Worm (Caenorhabditis elegans) whole organism, L4 larva: ENCODE results near the gene tni-3.

Experiments
- F26F4.8 ChIP-seq: fragments of 200-800 bp; sonication (Bioruptor generic); conservative IDR thresholded peaks from 2 replicates; pipeline ENCODE4 v1.3.6; 2022; ENCODE audit warnings: missing genetic modification characterization, missing compliant biosample characterization
- F49E8.2 ChIP-seq: sonication (generic microtip); optimal IDR thresholded peaks from 2 replicates; lab custom pipeline; 2016; ENCODE audit warnings: missing compliant biosample characterization, mild to moderate bottlenecking, missing genetic modification characterization, borderline replicate concordance
- R02D3.7 ChIP-seq: fragments of 150-350 bp; sonication (generic microtip); optimal IDR thresholded peaks from 3 replicates; lab custom pipeline; 2014; ENCODE audit warnings: missing biosample characterization, missing genetic modification characterization
- T20F7.1 ChIP-seq: fragments of 200-800 bp; sonication (Bioruptor generic); optimal IDR thresholded peaks from 2 replicates; lab custom pipeline; 2018; ENCODE audit warnings: mild to moderate bottlenecking, missing genetic modification characterization, missing compliant biosample characterization
- Y48G9A.11 ChIP-seq: fragments of 200-800 bp; sonication (Bioruptor generic); IDR thresholded peaks from 2 replicates; pipeline ENCODE4 v1.3.6; 2022; ENCODE audit warnings: missing genetic modification reagents, missing genetic modification characterization, missing compliant biosample characterization
- aha-1 ChIP-seq: fragments of 150-350 bp; peaks from one replicate; lab custom pipeline; 2014; ENCODE audit warnings: missing biosample characterization, missing genetic modification characterization
- aly-2 ChIP-seq: sonication (generic microtip); optimal IDR thresholded peaks from 2 replicates; lab custom pipeline; 2018; ENCODE audit warnings: missing biosample characterization, missing genetic modification characterization
- ceh-20 ChIP-seq: fragments of 200-800 bp; sonication (Bioruptor generic); IDR thresholded peaks from 2 replicates; pipeline ENCODE4 v1.3.6; 2022; ENCODE audit warnings: missing genetic modification reagents, missing genetic modification characterization, missing compliant biosample characterization
- ceh-32 ChIP-seq: sonication (generic microtip); optimal IDR thresholded peaks from 2 replicates; lab custom pipeline; 2016; ENCODE audit warnings: mild to moderate bottlenecking, missing genetic modification characterization, missing compliant biosample characterization; ENCODE audit not compliant: poor library complexity
- ceh-44 ChIP-seq: fragments of 200-800 bp; sonication (Bioruptor generic); IDR thresholded peaks from 2 replicates; pipeline ENCODE4 v1.3.6; 2022; ENCODE audit warnings: missing genetic modification reagents, missing genetic modification characterization, missing compliant biosample characterization
- ceh-82 ChIP-seq: sonication (generic microtip); optimal IDR thresholded peaks from 2 replicates; lab custom pipeline; 2017; ENCODE audit warnings: missing biosample characterization, missing genetic modification characterization
- cey-2 ChIP-seq: sonication (generic microtip); optimal IDR thresholded peaks from 3 replicates; lab custom pipeline; 2017; ENCODE audit warnings: missing genetic modification characterization, mild to moderate bottlenecking, missing compliant biosample characterization, antibody characterized with exemption, borderline replicate concordance; ENCODE audit not compliant: insufficient read depth
- ctbp-1 ChIP-seq: fragments of 200-800 bp; sonication (Bioruptor generic); IDR thresholded peaks from 2 replicates; pipeline ENCODE4 v1.3.6; 2022; ENCODE audit warnings: missing genetic modification reagents, missing genetic modification characterization, missing compliant biosample characterization
- daf-8 ChIP-seq: fragments of 200-800 bp; sonication (Bioruptor generic); IDR thresholded peaks from 2 replicates; pipeline ENCODE4 v1.3.6; 2022; ENCODE audit warnings: missing genetic modification characterization, missing compliant biosample characterization
- dmd-8 ChIP-seq: fragments of 200-800 bp; sonication (Bioruptor generic); IDR thresholded peaks from 2 replicates; pipeline ENCODE4 v1.3.6; 2022; ENCODE audit warnings: missing genetic modification characterization, missing compliant biosample characterization
- duxl-1 ChIP-seq: sonication (generic microtip); optimal IDR thresholded peaks from 2 replicates; lab custom pipeline; 2016; ENCODE audit warnings: mild to moderate bottlenecking, missing genetic modification characterization, moderate library complexity, missing compliant biosample characterization; ENCODE audit not compliant: poor library complexity
- dve-1 ChIP-seq: sonication (generic microtip); optimal IDR thresholded peaks from 2 replicates; lab custom pipeline; 2017; ENCODE audit warnings: antibody characterized with exemption, mild to moderate bottlenecking, missing genetic modification characterization, missing compliant biosample characterization; ENCODE audit not compliant: insufficient read depth
- fkh-10 ChIP-seq: fragments of 150-350 bp; optimal IDR thresholded peaks from 2 replicates; lab custom pipeline; 2014; ENCODE audit warnings: missing biosample characterization, missing genetic modification reagents, missing genetic modification characterization
- gei-8 ChIP-seq: fragments of 200-800 bp; sonication (Bioruptor generic); optimal IDR thresholded peaks from 2 replicates; lab custom pipeline; 2018; ENCODE audit warnings: mild to moderate bottlenecking, missing genetic modification characterization, missing compliant biosample characterization
- hlh-11 ChIP-seq: fragments of 200-800 bp; sonication (Bioruptor generic); optimal IDR thresholded peaks from 2 replicates; lab custom pipeline; 2018; ENCODE audit warnings: mild to moderate bottlenecking, missing genetic modification characterization, missing compliant biosample characterization
- hmg-1.1 ChIP-seq: fragments of 200-800 bp; sonication (Bioruptor generic); IDR thresholded peaks from 2 replicates; pipeline ENCODE4 v1.3.6; 2022; ENCODE audit warnings: missing genetic modification reagents, missing genetic modification characterization, missing compliant biosample characterization
- lin-1 ChIP-seq: fragments of 200-800 bp; sonication (Bioruptor generic); IDR thresholded peaks from 2 replicates; pipeline ENCODE4 v1.3.6; 2022; ENCODE audit warnings: missing genetic modification reagents, missing genetic modification characterization, missing compliant biosample characterization
- lir-3 ChIP-seq: sonication (generic microtip); optimal IDR thresholded peaks from 2 replicates; lab custom pipeline; 2016; ENCODE audit warnings: mild to moderate bottlenecking, missing genetic modification characterization, missing compliant biosample characterization
- mdt-29 ChIP-seq: fragments of 200-800 bp; sonication (Bioruptor generic); IDR thresholded peaks from 2 replicates; pipeline ENCODE4 v1.3.6; 2022; ENCODE audit warnings: missing genetic modification reagents, missing genetic modification characterization, missing compliant biosample characterization
- mes-2 ChIP-seq: sonication (generic microtip); optimal IDR thresholded peaks from 2 replicates; lab custom pipeline; 2016; ENCODE audit warnings: missing genotype, mild to moderate bottlenecking, missing genetic modification characterization, missing compliant biosample characterization; ENCODE audit not compliant: poor library complexity, severe bottlenecking
- mxl-3 ChIP-seq: fragments of 200-800 bp; sonication (Bioruptor generic); optimal IDR thresholded peaks from 2 replicates; lab custom pipeline; 2018; ENCODE audit warnings: mild to moderate bottlenecking, missing genetic modification characterization, missing compliant biosample characterization
- nhr-111 ChIP-seq: fragments of 200-800 bp; sonication (Bioruptor generic); optimal IDR thresholded peaks from 2 replicates; lab custom pipeline; 2018; ENCODE audit warnings: mild to moderate bottlenecking, missing genetic modification characterization, missing compliant biosample characterization
- nhr-25 ChIP-seq: sonication (generic microtip); optimal IDR thresholded peaks from 2 replicates; lab custom pipeline; 2017; ENCODE audit warnings: missing genetic modification characterization, mild to moderate bottlenecking, missing compliant biosample characterization, antibody characterized with exemption, moderate library complexity, borderline replicate concordance; ENCODE audit not compliant: insufficient read depth
- nhr-28 ChIP-seq: fragments of 150-350 bp; optimal IDR thresholded peaks from 2 replicates; lab custom pipeline; 2014; ENCODE audit warnings: missing biosample characterization, missing genetic modification characterization
- rbr-2 ChIP-seq: sonication (generic microtip); optimal IDR thresholded peaks from 2 replicates; lab custom pipeline; 2016; ENCODE audit warnings: missing genotype, missing genetic modification characterization, missing compliant biosample characterization
- snpc-1.2 ChIP-seq: fragments of 200-800 bp; sonication (Bioruptor generic); IDR thresholded peaks from 2 replicates; pipeline ENCODE4 v1.3.6; 2022; ENCODE audit warnings: missing genetic modification reagents, missing genetic modification characterization, missing compliant biosample characterization
- spr-1 ChIP-seq: sonication (generic microtip); optimal IDR thresholded peaks from 2 replicates; lab custom pipeline; 2016; ENCODE audit warnings: mild to moderate bottlenecking, missing genetic modification characterization, missing compliant biosample characterization
- tag-97 ChIP-seq: fragments of 200-800 bp; sonication (Bioruptor generic); IDR thresholded peaks from 2 replicates; pipeline ENCODE4 v1.3.6; 2022; ENCODE audit warnings: missing genetic modification characterization, missing compliant biosample characterization
- unc-39 ChIP-seq: sonication (generic microtip); optimal IDR thresholded peaks from 2 replicates; lab custom pipeline; 2017; ENCODE audit warnings: missing biosample characterization, missing genetic modification characterization
- unc-62 ChIP-seq, 3 experiments: fragments of 150-350 bp in 1 of 3; sonication (generic microtip); optimal IDR thresholded peaks in 2 of 3; peaks in 1 of 3; 1 replicate in 1 of 3; 2 replicates in 2 of 3; lab custom pipeline; 2014 to 2017; ENCODE audit warnings: missing biosample characterization in 3 of 3, missing genetic modification characterization in 3 of 3, missing genetic modification reagents in 3 of 3, missing genotype in 1 of 3
- vab-7 ChIP-seq: fragments of 200-800 bp; sonication (Bioruptor generic); IDR thresholded peaks from 2 replicates; pipeline ENCODE4 v1.3.6; 2022; ENCODE audit warnings: missing genetic modification reagents, missing genetic modification characterization, missing compliant biosample characterization
- zfp-2 ChIP-seq: sonication (generic microtip); optimal IDR thresholded peaks from 2 replicates; lab custom pipeline; 2016; ENCODE audit warnings: mild to moderate bottlenecking, missing genetic modification characterization, missing compliant biosample characterization
- zip-2 ChIP-seq: fragments of 150-350 bp; optimal IDR thresholded peaks from 2 replicates; lab custom pipeline; 2014; ENCODE audit warnings: missing biosample characterization, missing genetic modification characterization

tni-3 gene

DNA sequence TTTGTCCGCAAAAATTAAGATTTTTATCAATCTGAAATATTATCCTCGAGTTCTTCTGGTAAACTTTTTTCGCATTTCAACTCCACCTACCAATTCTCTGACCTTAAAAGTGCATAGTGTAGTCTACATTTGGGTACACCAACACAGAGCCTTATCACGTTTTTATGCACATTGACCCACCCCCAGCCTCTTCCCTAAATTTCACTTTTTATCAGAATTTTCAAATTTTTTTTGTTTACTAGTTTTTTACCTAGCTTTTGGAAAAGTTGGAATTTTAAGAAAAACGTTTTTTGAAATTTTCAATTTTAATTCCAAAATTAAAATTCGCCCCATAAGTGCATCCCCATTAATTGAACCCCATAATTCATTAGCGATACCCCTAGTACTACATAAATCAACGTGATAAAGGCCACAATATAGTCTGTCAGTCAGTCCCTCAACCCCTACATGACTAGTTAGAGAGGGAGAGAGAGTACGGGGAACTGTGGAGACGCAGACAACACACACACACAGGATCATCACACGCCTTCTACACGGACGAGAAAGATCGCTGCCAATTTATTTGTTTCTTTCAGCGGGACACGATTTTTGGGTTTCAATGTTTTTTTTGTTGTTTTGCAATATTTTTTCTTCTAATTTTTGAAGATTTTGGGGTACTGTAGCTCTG is 20.3 kb downstream of the tni-3 start (continued):
- TF ChIP-seq rbr-2 (tag; lab: Kevin White, UChicago) (no peak), unc-62 (GFP tag; optimal IDR thresholded peaks at IDR 0.05 in 1 of 2; lab: Kevin White, UChicago) (peak in 1 of 2 experiments; percentile 90), unc-62 (tag; optimal IDR thresholded peaks at IDR 0.05; lab: Kevin White, UChicago) (no peak), tag-97 (GFP tag; lab: Robert Waterston, UW) (no peak), dve-1 (tag; lab: Kevin White, UChicago) (no peak), mes-2 (tag; lab: Kevin White, UChicago) (peak; percentile 28), cey-2 (tag; lab: Kevin White, UChicago) (no peak), zip-2 (tag; lab: Kevin White, UChicago) (no peak), mxl-3 (GFP tag; lab: Kevin White, UChicago) (peak; percentile 41), ctbp-1 (GFP tag; lab: Robert Waterston, UW) (no peak), aly-2 (tag; lab: Kevin White, UChicago) (no peak), gei-8 (GFP tag; lab: Kevin White, UChicago) (peak; percentile 31), nhr-28 (tag; lab: Kevin White, UChicago) (peak; percentile 62), hmg-1.1 (GFP tag; lab: Robert Waterston, UW) (no peak), unc-39 (no peak), ceh-20 (GFP tag; lab: Robert Waterston, UW) (no peak), F49E8.2 (no peak), lin-1 (no peak), Y48G9A.11 (GFP tag; lab: Robert Waterston, UW) (no peak), hlh-11 (tag; lab: Kevin White, UChicago) (peak; percentile 23)

DNA sequence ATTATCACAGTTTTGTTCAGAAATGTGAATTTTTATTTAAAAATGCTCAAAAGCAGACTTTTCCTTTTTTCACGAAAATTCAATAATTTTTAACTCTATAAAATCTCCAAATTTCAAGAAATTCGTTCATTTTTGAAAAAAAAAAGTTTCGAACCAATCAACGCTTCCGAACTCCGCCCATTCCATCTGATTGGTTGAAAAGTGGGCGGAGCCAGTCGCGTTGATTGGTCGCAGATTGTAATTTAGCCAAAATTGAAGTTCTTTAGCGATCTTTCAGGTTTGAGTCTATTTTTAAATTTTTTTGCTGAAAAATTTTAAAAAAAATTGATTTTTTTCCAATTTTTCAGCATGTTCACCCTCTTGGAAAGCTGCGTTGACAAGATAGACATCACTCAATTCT is 22.6 kb downstream of the tni-3 start:
- TF ChIP-seq ceh-44: no peak
- no peak for TF ChIP-seq dmd-8 (GFP tag; lab: Robert Waterston, UW)
- TF ChIP-seq fkh-10 (GFP tag; lab: Kevin White, UChicago): no peak
- TF ChIP-seq vab-7 (GFP tag; lab: Robert Waterston, UW): no peak
- no peak for TF ChIP-seq duxl-1 (tag; lab: Kevin White, UChicago)
- no peak for TF ChIP-seq T20F7.1 (GFP tag; lab: Kevin White, UChicago)
- no peak for TF ChIP-seq hmg-1.1 (GFP tag; lab: Robert Waterston, UW)
- TF ChIP-seq ceh-32: no peak
- TF ChIP-seq cey-2 (tag; lab: Kevin White, UChicago): no peak
- TF ChIP-seq aha-1 (tag; lab: Kevin White, UChicago): no peak
- no peak for TF ChIP-seq nhr-111 (GFP tag; lab: Kevin White, UChicago)
- TF ChIP-seq, all 104 proteins: peak for 0

DNA sequence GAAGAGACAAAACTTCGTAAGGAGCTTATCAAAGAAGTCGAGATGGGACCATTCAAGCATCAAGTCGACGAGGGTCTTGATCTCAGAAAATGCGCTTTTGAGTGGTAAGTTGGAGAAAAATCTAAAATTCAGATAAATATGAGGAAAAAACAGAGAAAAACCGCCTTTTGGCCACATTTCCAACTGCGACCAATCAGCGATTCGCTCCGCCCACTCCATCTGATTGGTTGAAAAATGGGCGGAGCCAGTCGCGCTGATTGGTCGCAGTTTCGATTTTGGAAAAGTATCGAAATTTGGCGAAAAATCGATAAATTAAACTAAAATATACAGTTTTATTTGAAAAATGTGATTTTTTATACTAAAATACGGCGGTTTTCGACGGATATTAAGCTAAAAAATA is 23.1 kb downstream of the tni-3 start:
- no peak for TF ChIP-seq F26F4.8
- TF ChIP-seq hlh-11 (tag; lab: Kevin White, UChicago): no peak
- TF ChIP-seq nhr-25 (tag; lab: Kevin White, UChicago): no peak
- no peak for TF ChIP-seq R02D3.7 (tag; lab: Kevin White, UChicago)
- no peak for TF ChIP-seq mxl-3 (GFP tag; lab: Kevin White, UChicago)
- no peak for TF ChIP-seq dve-1 (tag; lab: Kevin White, UChicago)
- no peak for TF ChIP-seq ceh-82 (tag; lab: Kevin White, UChicago)

DNA sequence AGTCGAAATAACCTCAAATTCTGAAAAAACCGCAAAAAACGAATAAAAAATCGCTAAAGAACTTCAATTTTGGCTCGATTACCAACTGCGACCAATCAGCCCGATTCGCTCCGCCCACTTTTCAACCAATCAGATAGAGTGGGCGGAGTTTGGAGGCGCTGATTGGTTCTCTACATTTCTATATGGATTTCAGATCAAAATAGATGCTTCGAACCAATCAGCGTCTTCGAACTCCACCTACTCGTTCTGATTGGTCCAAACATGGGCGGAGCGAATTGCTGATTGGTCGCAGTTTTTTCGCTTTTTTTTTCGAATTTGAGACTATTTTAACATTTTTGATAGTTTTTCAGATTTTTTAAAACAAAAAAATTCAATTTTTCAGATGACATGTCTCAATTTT is 26.8 kb downstream of the tni-3 start:
- TF ChIP-seq mdt-29 (GFP tag; lab: Robert Waterston, UW) (no peak), ceh-82 (tag; lab: Kevin White, UChicago) (no peak), lir-3 (tag; lab: Kevin White, UChicago) (no peak), snpc-1.2 (no peak), zfp-2 (tag; lab: Kevin White, UChicago) (no peak), daf-8 (no peak), F49E8.2 (no peak), spr-1 (tag; lab: Kevin White, UChicago) (no peak), unc-62 (GFP tag; optimal IDR thresholded peaks at IDR 0.05 in 1 of 2; lab: Kevin White, UChicago) (peak in 1 of 2 experiments; percentile 48), unc-62 (tag; optimal IDR thresholded peaks at IDR 0.05; lab: Kevin White, UChicago) (no peak)
